Fruit fly (Drosophila melanogaster) whole organism, embryonic: Measurements from ENCODE around the gene CG43845.
A peak's percentile ranks its signal among the peaks of the same experiment; 100 is the strongest.

ENCODE experiments used
- Abd-B ChIP-seq: fragments of 200-800 bp; sonication (Bioruptor generic); optimal IDR thresholded peaks from 2 replicates; lab custom pipeline; 2018; ENCODE audit warnings: missing biosample characterization, mild to moderate bottlenecking, missing genetic modification characterization, moderate library complexity
- Atf-2 ChIP-seq: fragments of 200-800 bp; sonication (Bioruptor generic); optimal IDR thresholded peaks from 2 replicates; lab custom pipeline; 2016; ENCODE audit warnings: missing biosample characterization, missing genetic modification characterization
- CG10147 ChIP-seq: fragments of 200-800 bp; sonication (Bioruptor generic); optimal IDR thresholded peaks from 2 replicates; lab custom pipeline; 2019; ENCODE audit warnings: missing biosample characterization, mild to moderate bottlenecking, missing genetic modification characterization, moderate library complexity
- CG10565 ChIP-seq: fragments of 200-800 bp; sonication (Bioruptor generic); optimal IDR thresholded peaks from 3 replicates; lab custom pipeline; 2016; ENCODE audit warnings: missing biosample characterization, mild to moderate bottlenecking, missing genetic modification characterization
- CG11247 ChIP-seq: fragments of 200-800 bp; sonication (Bioruptor generic); IDR thresholded peaks from 2 replicates; pipeline ENCODE4 v1.3.6; 2022; ENCODE audit warnings: missing biosample characterization, missing genetic modification characterization
- CG12071 ChIP-seq: fragments of 200-800 bp; sonication (Bioruptor generic); optimal IDR thresholded peaks from 3 replicates; lab custom pipeline; 2018; ENCODE audit warnings: missing biosample characterization, mild to moderate bottlenecking, missing genetic modification characterization
- CG12236 ChIP-seq: fragments of 200-800 bp; sonication (Bioruptor generic); optimal IDR thresholded peaks from 2 replicates; lab custom pipeline; 2016; ENCODE audit warnings: missing biosample characterization, missing genetic modification characterization
- CG13123 ChIP-seq: fragments of 200-800 bp; sonication (Bioruptor generic); optimal IDR thresholded peaks from 2 replicates; lab custom pipeline; 2016; ENCODE audit warnings: missing biosample characterization, missing genetic modification characterization
- CG13287 ChIP-seq: fragments of 200-800 bp; sonication (Bioruptor generic); IDR thresholded peaks from 2 replicates; pipeline ENCODE4 v1.3.6; 2022; ENCODE audit warnings: missing biosample characterization, missing genetic modification characterization; ENCODE audit not compliant: partially characterized antibody
- CG13624 ChIP-seq: fragments of 200-800 bp; sonication (Bioruptor generic); optimal IDR thresholded peaks from 2 replicates; lab custom pipeline; 2016; ENCODE audit warnings: missing biosample characterization, missing genetic modification characterization
- CG15479 ChIP-seq: fragments of 200-800 bp; sonication (Bioruptor generic); optimal IDR thresholded peaks from 3 replicates; lab custom pipeline; 2019; ENCODE audit warnings: missing biosample characterization, mild to moderate bottlenecking, missing genetic modification characterization, moderate library complexity
- CG30431 ChIP-seq: fragments of 200-800 bp; sonication (Bioruptor generic); optimal IDR thresholded peaks from 2 replicates; lab custom pipeline; 2017; ENCODE audit warnings: missing biosample characterization, missing genetic modification characterization
- CG4424 ChIP-seq: fragments of 200-800 bp; sonication (Bioruptor generic); optimal IDR thresholded peaks from 3 replicates; lab custom pipeline; 2016; ENCODE audit warnings: missing biosample characterization, missing genetic modification characterization
- CG4854 ChIP-seq: fragments of 200-800 bp; sonication (Bioruptor generic); optimal IDR thresholded peaks from 2 replicates; lab custom pipeline; 2016; ENCODE audit warnings: missing biosample characterization, missing genetic modification characterization, inconsistent platforms
- CG6175 ChIP-seq: fragments of 200-800 bp; sonication (Bioruptor generic); IDR thresholded peaks from 3 replicates; pipeline ENCODE4 v1.3.6; 2022; ENCODE audit warnings: missing biosample characterization, missing genetic modification characterization
- CG7271 ChIP-seq: fragments of 200-800 bp; sonication (Bioruptor generic); optimal IDR thresholded peaks from 2 replicates; lab custom pipeline; 2018; ENCODE audit warnings: missing biosample characterization, mild to moderate bottlenecking, missing genetic modification characterization, moderate library complexity
- CG7357 ChIP-seq: fragments of 200-800 bp; sonication (Bioruptor generic); IDR thresholded peaks from 3 replicates; pipeline ENCODE4 v1.3.6; 2022; ENCODE audit warnings: missing biosample characterization, missing genetic modification characterization
- CrebB ChIP-seq: fragments of 200-800 bp; sonication (Bioruptor generic); optimal IDR thresholded peaks from 3 replicates; lab custom pipeline; 2018; ENCODE audit warnings: missing biosample characterization, mild to moderate bottlenecking, missing genetic modification characterization
- D ChIP-seq, 2 experiments: fragments of 200-800 bp in 1 of 2; fragments of >200 bp in 1 of 2; sonication (Bioruptor generic) in 1 of 2; optimal IDR thresholded peaks; 2 replicates in 1 of 2; 3 replicates in 1 of 2; lab custom pipeline; 2017; ENCODE audit warnings: mild to moderate bottlenecking in 1 of 2, missing biosample characterization in 1 of 2, missing genetic modification characterization in 1 of 2, missing genetic modification reagents in 1 of 2
- Deaf1 ChIP-seq: fragments of 200-800 bp; optimal IDR thresholded peaks from 3 replicates; lab custom pipeline; 2019; ENCODE audit warnings: missing biosample characterization, mild to moderate bottlenecking, missing genetic modification characterization, moderate library complexity
- Dek ChIP-seq: fragments of 200-800 bp; sonication (Bioruptor generic); optimal IDR thresholded peaks from 3 replicates; lab custom pipeline; 2019; ENCODE audit warnings: missing biosample characterization, mild to moderate bottlenecking, missing genetic modification characterization, moderate library complexity
- Dip3 ChIP-seq: fragments of 200-800 bp; sonication (Bioruptor generic); optimal IDR thresholded peaks from 3 replicates; lab custom pipeline; 2016; ENCODE audit warnings: missing biosample characterization, missing genetic modification characterization
- Doc3 ChIP-seq: fragments of 200-800 bp; sonication (Bioruptor generic); IDR thresholded peaks from 3 replicates; pipeline ENCODE4 v1.3.6; 2022; ENCODE audit warnings: missing biosample characterization, missing genetic modification characterization; ENCODE audit not compliant: partially characterized antibody
- Fer1 ChIP-seq: fragments of 200-800 bp; sonication (Bioruptor generic); optimal IDR thresholded peaks from 2 replicates; lab custom pipeline; 2017; ENCODE audit warnings: missing biosample characterization, mild to moderate bottlenecking, missing genetic modification characterization
- Gsc ChIP-seq: fragments of 200-800 bp; sonication (Bioruptor generic); IDR thresholded peaks from 2 replicates; pipeline ENCODE4 v1.3.6; 2022; ENCODE audit warnings: missing biosample characterization, missing genetic modification characterization
- Hr3 ChIP-seq: fragments of 200-800 bp; sonication (Bioruptor generic); optimal IDR thresholded peaks from 3 replicates; lab custom pipeline; 2016; ENCODE audit warnings: missing biosample characterization, missing genetic modification characterization
- Neu2 ChIP-seq: fragments of 200-800 bp; sonication (Bioruptor generic); optimal IDR thresholded peaks from 3 replicates; lab custom pipeline; 2016; ENCODE audit warnings: missing biosample characterization, missing genetic modification characterization, borderline replicate concordance
- Nf-YC ChIP-seq: fragments of 200-800 bp; optimal IDR thresholded peaks from 3 replicates; lab custom pipeline; 2019; ENCODE audit warnings: missing biosample characterization, mild to moderate bottlenecking, missing genetic modification characterization, moderate library complexity
- Usf ChIP-seq: fragments of 200-800 bp; sonication (Bioruptor generic); optimal IDR thresholded peaks from 2 replicates; lab custom pipeline; 2017; ENCODE audit warnings: missing genotype, missing biosample characterization, missing genetic modification characterization
- Xbp1 ChIP-seq: fragments of 200-800 bp; sonication (Bioruptor generic); optimal IDR thresholded peaks from 3 replicates; lab custom pipeline; 2016; ENCODE audit warnings: missing biosample characterization, mild to moderate bottlenecking, missing genetic modification characterization
- bbx ChIP-seq: fragments of 200-800 bp; sonication (Bioruptor generic); IDR thresholded peaks from 2 replicates; pipeline ENCODE4 v1.3.6; 2022; ENCODE audit warnings: missing biosample characterization, missing genetic modification characterization; ENCODE audit not compliant: partially characterized antibody
- cad ChIP-seq: fragments of >200 bp; optimal IDR thresholded peaks from 2 replicates; lab custom pipeline; 2017; ENCODE audit warnings: missing biosample characterization, missing genetic modification characterization
- caup ChIP-seq: fragments of 200-800 bp; sonication (Bioruptor generic); optimal IDR thresholded peaks from 3 replicates; lab custom pipeline; 2017; ENCODE audit warnings: missing biosample characterization, mild to moderate bottlenecking, missing genetic modification characterization, moderate library complexity; ENCODE audit not compliant: severe bottlenecking
- chinmo ChIP-seq: fragments of 200-800 bp; sonication (Bioruptor generic); IDR thresholded peaks from 4 replicates; pipeline ENCODE4 v1.3.6; 2022; ENCODE audit warnings: missing biosample characterization, missing genetic modification characterization; ENCODE audit not compliant: partially characterized antibody
- ftz-f1 ChIP-seq: fragments of 200-800 bp; sonication (Bioruptor generic); optimal IDR thresholded peaks from 2 replicates; lab custom pipeline; 2016; ENCODE audit warnings: missing biosample characterization, missing genetic modification characterization
- gt ChIP-seq: fragments of 200-800 bp; sonication (Bioruptor generic); IDR thresholded peaks from 2 replicates; pipeline ENCODE4 v1.3.6; 2022; ENCODE audit warnings: missing biosample characterization, missing genetic modification characterization
- insv ChIP-seq, 2 experiments: fragments of 200-800 bp; sonication (Bioruptor generic); optimal IDR thresholded peaks; 3 replicates each; lab custom pipeline; 2016 to 2018; ENCODE audit warnings: missing biosample characterization in 2 of 2, missing genetic modification characterization in 2 of 2
- jing ChIP-seq: fragments of 200-800 bp; sonication (Bioruptor generic); optimal IDR thresholded peaks from 2 replicates; lab custom pipeline; 2018; ENCODE audit warnings: missing biosample characterization, mild to moderate bottlenecking, missing genetic modification characterization
- jumu ChIP-seq: fragments of 200-800 bp; sonication (Bioruptor generic); optimal IDR thresholded peaks from 3 replicates; lab custom pipeline; 2016; ENCODE audit warnings: missing biosample characterization, missing genetic modification characterization
- lov ChIP-seq, 2 experiments: fragments of 200-800 bp in 1 of 2; fragments of >200 bp in 1 of 2; sonication (Bioruptor generic) in 1 of 2; IDR thresholded peaks in 1 of 2; optimal IDR thresholded peaks in 1 of 2; 2 replicates in 1 of 2; 3 replicates in 1 of 2; pipeline versions ENCODE4 v1.3.6 to Lab custom; 2017 to 2022; ENCODE audit warnings: missing biosample characterization in 1 of 2, missing genetic modification characterization in 1 of 2
- peb ChIP-seq: fragments of 200-800 bp; sonication (Bioruptor generic); IDR thresholded peaks from 2 replicates; pipeline ENCODE4 v1.3.6; 2022; ENCODE audit warnings: missing biosample characterization, missing genetic modification characterization
- psq ChIP-seq: fragments of 200-800 bp; sonication (Bioruptor generic); optimal IDR thresholded peaks from 2 replicates; lab custom pipeline; 2017; ENCODE audit warnings: missing biosample characterization, missing genetic modification characterization
- sens-2 ChIP-seq: fragments of 200-800 bp; sonication (Bioruptor generic); IDR thresholded peaks from 2 replicates; pipeline ENCODE4 v1.3.6; 2022; ENCODE audit warnings: missing biosample characterization, missing genetic modification characterization
- sima ChIP-seq: fragments of 200-800 bp; sonication (Bioruptor generic); optimal IDR thresholded peaks from 2 replicates; lab custom pipeline; 2016; ENCODE audit warnings: missing biosample characterization, missing genetic modification characterization
- sisA ChIP-seq: fragments of 200-800 bp; sonication (Bioruptor generic); IDR thresholded peaks from 2 replicates; pipeline ENCODE4 v1.3.6; 2022; ENCODE audit warnings: missing biosample characterization, missing genetic modification characterization
- sob ChIP-seq: fragments of 200-800 bp; sonication (Bioruptor generic); IDR thresholded peaks from 2 replicates; pipeline ENCODE4 v1.3.6; 2022; ENCODE audit warnings: missing biosample characterization, missing genetic modification characterization
- ssp ChIP-seq: fragments of 200-800 bp; sonication (Bioruptor generic); IDR thresholded peaks from 2 replicates; pipeline ENCODE4 v1.3.6; 2022; ENCODE audit warnings: missing biosample characterization, missing genetic modification characterization
- sug ChIP-seq: fragments of 200-800 bp; optimal IDR thresholded peaks from 2 replicates; lab custom pipeline; 2019; ENCODE audit warnings: missing biosample characterization, mild to moderate bottlenecking, missing genetic modification characterization, moderate library complexity
- tup ChIP-seq: fragments of 200-800 bp; sonication (Bioruptor generic); optimal IDR thresholded peaks from 2 replicates; lab custom pipeline; 2016; ENCODE audit warnings: missing biosample characterization, mild to moderate bottlenecking, missing genetic modification characterization, moderate library complexity
- vvl ChIP-seq: fragments of 200-800 bp; sonication (Bioruptor generic); IDR thresholded peaks from 2 replicates; pipeline ENCODE4 v1.3.6; 2022; ENCODE audit warnings: missing biosample characterization, missing genetic modification characterization

The CG43845 gene

dm6 chr3R:5568590-5568989, 45.7 kb upstream of the CG43845 start, which contains the start of the genes CG2931 and Rheb (continued):
- TF ChIP-seq CG30431 (GFP tag; lab: Kevin White, UChicago) = no peak
- no peak for TF ChIP-seq sens-2 (GFP tag; lab: Robert Waterston, UW)
- peak; percentile 48 for TF ChIP-seq tup (GFP tag; lab: Kevin White, UChicago)
- no peak for TF ChIP-seq ftz-f1
- TF ChIP-seq bbx (GFP tag; lab: Robert Waterston, UW) = peak; percentile 69
- peak; percentile 30 for TF ChIP-seq CG13624 (GFP tag; lab: Kevin White, UChicago)
- TF ChIP-seq CG10147 (GFP tag; lab: Kevin White, UChicago) = peak; percentile 23
- peak; percentile 53 for TF ChIP-seq Dip3 (GFP tag; lab: Kevin White, UChicago)
- TF ChIP-seq CG10565 (GFP tag; lab: Kevin White, UChicago) = no peak
- peak; percentile 74 for TF ChIP-seq Abd-B
- peak; percentile 48 for TF ChIP-seq CG13123
- peak; percentile 51 for TF ChIP-seq CG15479 (GFP tag; lab: Kevin White, UChicago)
- peak; percentile 47 for TF ChIP-seq CG11247 (GFP tag; lab: Robert Waterston, UW)
- no peak for TF ChIP-seq Neu2
- no peak for TF ChIP-seq CG6175
- TF ChIP-seq CG12236 (GFP tag; lab: Kevin White, UChicago) = no peak
- peak; percentile 42 for TF ChIP-seq Deaf1 (tag; lab: Kevin White, UChicago)
- TF ChIP-seq sob (GFP tag; lab: Robert Waterston, UW) = peak; percentile 70
- peak; percentile 61 for TF ChIP-seq Nf-YC (tag; lab: Kevin White, UChicago)
- TF ChIP-seq gt (GFP tag; lab: Robert Waterston, UW) = no peak
- TF ChIP-seq Dek (tag; lab: Kevin White, UChicago) = peak; percentile 36
- TF ChIP-seq sima (GFP tag; lab: Kevin White, UChicago) = no peak
- no peak for TF ChIP-seq caup (GFP tag; lab: Kevin White, UChicago)
- TF ChIP-seq sug (tag; lab: Kevin White, UChicago) = peak; percentile 63
- TF ChIP-seq D (optimal IDR thresholded peaks at IDR 0.05; lab: Kevin White, UChicago) = no peak
- no peak for TF ChIP-seq D (GFP tag; optimal IDR thresholded peaks at IDR 0.05; lab: Kevin White, UChicago)
- TF ChIP-seq Doc3 = peak; percentile 79
- TF ChIP-seq Hr3 = peak; percentile 63
- peak; percentile 30 for TF ChIP-seq jumu
- 0 out of 2 replicates have a peak, but pooled peaks have one; percentile 7 for TF ChIP-seq Gsc
- no peak for TF ChIP-seq cad (GFP tag; lab: Kevin White, UChicago)
- TF ChIP-seq CrebB = peak; percentile 14
- no peak for TF ChIP-seq chinmo (GFP tag; lab: Robert Waterston, UW)
- peak in 1 of 2 experiments; percentile 59 for TF ChIP-seq insv (GFP tag; optimal IDR thresholded peaks at IDR 0.05; lab: Kevin White, UChicago)
- peak; percentile 74 for TF ChIP-seq CG7357 (GFP tag; lab: Robert Waterston, UW)
- peak; percentile 93 for TF ChIP-seq ssp (GFP tag; lab: Robert Waterston, UW)
- no peak for TF ChIP-seq Fer1
- TF ChIP-seq peb = peak; percentile 47
- no peak for TF ChIP-seq Usf (GFP tag; lab: Kevin White, UChicago)
- no peak for TF ChIP-seq jing (GFP tag; lab: Kevin White, UChicago)
- TF ChIP-seq Xbp1 (GFP tag; lab: Kevin White, UChicago) = peak; percentile 77
- no peak for TF ChIP-seq CG12071 (GFP tag; lab: Kevin White, UChicago)
- peak; percentile 57 for TF ChIP-seq CG7271 (tag; lab: Kevin White, UChicago)
- TF ChIP-seq lov (optimal IDR thresholded peaks at IDR 0.05; lab: Kevin White, UChicago) = no peak
- peak; percentile 27; the same call in 1 of the 3 replicates for TF ChIP-seq lov (GFP tag; IDR thresholded peaks at IDR 0.05; lab: Robert Waterston, UW)
- peak; percentile 14 for TF ChIP-seq psq (GFP tag; lab: Kevin White, UChicago)
- peak; percentile 74 for TF ChIP-seq vvl (GFP tag; lab: Robert Waterston, UW)
- peak; percentile 37 for TF ChIP-seq Atf-2 (GFP tag; lab: Kevin White, UChicago)
- TF ChIP-seq CG4424 (GFP tag; lab: Kevin White, UChicago) = peak; percentile 77
- peak; percentile 85 for TF ChIP-seq CG13287 (GFP tag; lab: Robert Waterston, UW)
- TF ChIP-seq CG4854 (GFP tag; lab: Kevin White, UChicago) = peak; percentile 27
- TF ChIP-seq sisA = peak; percentile 69
